Worm (Caenorhabditis elegans) whole organism, L2 larva: ENCODE measurements around the gene T27E7.5.

ENCODE experiments used
- blmp-1 ChIP-seq: sonication (generic microtip); optimal IDR thresholded peaks from 2 replicates; lab custom pipeline; 2017; ENCODE audit warnings: missing genetic modification characterization, mild to moderate bottlenecking, missing compliant biosample characterization, antibody characterized with exemption, moderate library complexity; ENCODE audit not compliant: insufficient read depth
- ceh-82 ChIP-seq: fragments of 150-350 bp; optimal IDR thresholded peaks from 2 replicates; lab custom pipeline; 2014; ENCODE audit warnings: missing biosample characterization, missing genetic modification characterization
- egl-27 ChIP-seq: sonication (generic microtip); optimal IDR thresholded peaks from 3 replicates; lab custom pipeline; 2017; ENCODE audit warnings: missing biosample characterization, missing genetic modification reagents, missing genetic modification characterization
- elt-3 ChIP-seq: sonication (generic microtip); optimal IDR thresholded peaks from 2 replicates; lab custom pipeline; 2017; ENCODE audit warnings: missing biosample characterization, missing genetic modification characterization
- nhr-12 ChIP-seq: fragments of 150-350 bp; optimal IDR thresholded peaks from 2 replicates; lab custom pipeline; 2014; ENCODE audit warnings: missing biosample characterization, missing genetic modification characterization
- nhr-129 ChIP-seq: fragments of 150-350 bp; optimal IDR thresholded peaks from 2 replicates; lab custom pipeline; 2014; ENCODE audit warnings: missing biosample characterization, missing genetic modification characterization
- nhr-23 ChIP-seq: fragments of 150-350 bp; optimal IDR thresholded peaks from 2 replicates; lab custom pipeline; 2014; ENCODE audit warnings: missing biosample characterization, missing genetic modification reagents, missing genetic modification characterization
- sem-4 ChIP-seq: fragments of 150-350 bp; optimal IDR thresholded peaks from 2 replicates; lab custom pipeline; 2014; ENCODE audit warnings: missing biosample characterization, missing genetic modification reagents, missing genetic modification characterization
- unc-62 ChIP-seq: fragments of 150-350 bp; optimal IDR thresholded peaks from 2 replicates; lab custom pipeline; 2014; ENCODE audit warnings: missing biosample characterization, missing genetic modification reagents, missing genetic modification characterization

DNA sequence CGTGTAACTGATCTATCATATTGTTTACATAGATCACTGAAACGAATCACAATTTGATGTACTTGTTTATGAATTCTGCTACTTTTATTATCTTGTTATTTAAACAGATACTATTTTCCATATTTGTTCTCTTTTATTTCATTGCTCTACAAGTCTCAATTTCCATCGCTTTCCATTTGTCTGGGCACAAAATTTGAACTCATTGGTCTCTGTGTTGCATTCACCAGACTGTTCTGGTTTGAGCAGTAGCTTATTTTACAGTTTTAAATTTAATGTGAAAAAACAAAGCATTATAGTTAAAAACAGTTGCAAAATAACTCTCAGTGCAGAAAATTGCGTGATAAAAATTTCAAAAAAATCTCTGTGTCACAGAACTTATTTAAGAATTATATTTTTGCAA, 50.6 kb downstream of the T27E7.5 start:
- TF ChIP-seq ceh-82 (tag; lab: Kevin White, UChicago) (no peak), sem-4 (tag; lab: Kevin White, UChicago) (no peak), nhr-129 (tag; lab: Kevin White, UChicago) (no peak), unc-62 (GFP tag; lab: Kevin White, UChicago) (no peak), blmp-1 (tag; lab: Kevin White, UChicago) (no peak), nhr-23 (tag; lab: Kevin White, UChicago) (no peak), elt-3 (tag; lab: Kevin White, UChicago) (no peak), nhr-12 (no peak), egl-27 (tag; lab: Kevin White, UChicago) (no peak)
